Worm (Caenorhabditis elegans) whole organism, L1 larva: ENCODE data around the gene pqn-25.

Experiments
- F16B12.6 ChIP-seq: fragments of 150-350 bp; optimal IDR thresholded peaks from 2 replicates; lab custom pipeline; 2014; ENCODE audit warnings: missing biosample characterization, missing genetic modification characterization
- blmp-1 ChIP-seq: fragments of 150-350 bp; optimal IDR thresholded peaks from 2 replicates; lab custom pipeline; 2014; ENCODE audit warnings: missing biosample characterization, missing genetic modification characterization
- ceh-82 ChIP-seq, 3 experiments: fragments of 150-350 bp in 1 of 3; sonication (generic microtip) in 2 of 3; optimal IDR thresholded peaks; 2 replicates each; lab custom pipeline; 2014 to 2017; ENCODE audit warnings: missing biosample characterization in 3 of 3, missing genetic modification characterization in 3 of 3
- ceh-90 ChIP-seq: sonication (generic microtip); optimal IDR thresholded peaks from 2 replicates; lab custom pipeline; 2016; ENCODE audit warnings: missing genetic modification characterization, missing compliant biosample characterization
- dpl-1 ChIP-seq, 3 experiments: fragments of 150-350 bp in 2 of 3; sonication (generic microtip) in 1 of 3; optimal IDR thresholded peaks; 2 replicates each; lab custom pipeline; 2014 to 2017; ENCODE audit warnings: missing biosample characterization in 3 of 3, missing genetic modification characterization in 3 of 3, missing genetic modification reagents in 3 of 3
- efl-1 ChIP-seq, 4 experiments: fragments of 150-350 bp; optimal IDR thresholded peaks in 3 of 4; peaks in 1 of 4; 1 replicate in 1 of 4; 2 replicates in 3 of 4; lab custom pipeline; 2014; ENCODE audit warnings: missing biosample characterization in 2 of 4, missing genetic modification characterization in 2 of 4, missing genetic modification reagents in 2 of 4
- efl-3 ChIP-seq: fragments of 200-800 bp; sonication (Bioruptor generic); optimal IDR thresholded peaks from 2 replicates; lab custom pipeline; 2018; ENCODE audit warnings: mild to moderate bottlenecking, missing genetic modification characterization, missing compliant biosample characterization
- elt-2 ChIP-seq: sonication (generic microtip); optimal IDR thresholded peaks from 2 replicates; lab custom pipeline; 2016; ENCODE audit warnings: missing genetic modification characterization, mild to moderate bottlenecking, inconsistent platforms, missing compliant biosample characterization, missing genetic modification reagents
- elt-3 ChIP-seq, 6 experiments: fragments of 150-350 bp in 1 of 6; sonication (generic microtip); optimal IDR thresholded peaks; 2 replicates each; lab custom pipeline; 2017 to 2018; ENCODE audit warnings: missing biosample characterization in 6 of 6, missing genetic modification characterization in 6 of 6, inconsistent platforms in 1 of 6
- ets-5 ChIP-seq: fragments of 200-800 bp; sonication (Bioruptor generic); IDR thresholded peaks from 2 replicates; pipeline ENCODE4 v1.3.6; 2022; ENCODE audit warnings: missing genetic modification characterization, missing compliant biosample characterization
- fkh-10 ChIP-seq: sonication (generic microtip); optimal IDR thresholded peaks from 2 replicates; lab custom pipeline; 2017; ENCODE audit warnings: missing biosample characterization, missing genetic modification reagents, missing genetic modification characterization
- fkh-8 ChIP-seq: sonication (generic microtip); optimal IDR thresholded peaks from 2 replicates; lab custom pipeline; 2016; ENCODE audit warnings: mild to moderate bottlenecking, missing genetic modification characterization, missing compliant biosample characterization
- fos-1 ChIP-seq: fragments of 150-350 bp; optimal IDR thresholded peaks from 2 replicates; lab custom pipeline; 2014; ENCODE audit warnings: missing biosample characterization, missing genetic modification characterization
- hlh-17 ChIP-seq: fragments of 200-800 bp; sonication (Bioruptor generic); optimal IDR thresholded peaks from 2 replicates; lab custom pipeline; 2018; ENCODE audit warnings: missing genetic modification characterization, mild to moderate bottlenecking, missing compliant biosample characterization, moderate library complexity, borderline replicate concordance
- irx-1 ChIP-seq: sonication (generic microtip); optimal IDR thresholded peaks from 2 replicates; lab custom pipeline; 2016; ENCODE audit warnings: missing genetic modification characterization, missing compliant biosample characterization
- isw-1 ChIP-seq: fragments of 200-800 bp; sonication (Bioruptor generic); IDR thresholded peaks from 2 replicates; pipeline ENCODE4 v1.3.6; 2022; ENCODE audit warnings: missing genetic modification characterization, missing compliant biosample characterization
- jun-1 ChIP-seq: fragments of 150-350 bp; optimal IDR thresholded peaks from 2 replicates; lab custom pipeline; 2014; ENCODE audit warnings: missing biosample characterization, missing genetic modification reagents, missing genetic modification characterization
- lin-14 ChIP-seq: fragments of 200-800 bp; sonication (Bioruptor generic); optimal IDR thresholded peaks from 2 replicates; lab custom pipeline; 2018; ENCODE audit warnings: mild to moderate bottlenecking, missing genetic modification characterization, moderate library complexity, missing compliant biosample characterization
- lin-35 ChIP-seq, 2 experiments: fragments of 150-350 bp; optimal IDR thresholded peaks; 2 replicates each; lab custom pipeline; 2014; ENCODE audit warnings: missing biosample characterization in 2 of 2, missing genetic modification characterization in 2 of 2, missing genetic modification reagents in 2 of 2
- lsy-2 ChIP-seq, 2 experiments: fragments of 150-350 bp; optimal IDR thresholded peaks; 2 replicates each; lab custom pipeline; 2014; ENCODE audit warnings: missing biosample characterization in 2 of 2, missing genetic modification characterization in 2 of 2
- mef-2 ChIP-seq: fragments of 150-350 bp; optimal IDR thresholded peaks from 2 replicates; lab custom pipeline; 2014; ENCODE audit warnings: missing biosample characterization, missing genetic modification characterization
- nhr-19 ChIP-seq: fragments of 200-800 bp; sonication (Bioruptor generic); conservative IDR thresholded peaks from 2 replicates; pipeline ENCODE4 v1.3.6; 2022; ENCODE audit warnings: missing genetic modification characterization, missing compliant biosample characterization
- nhr-20 ChIP-seq: sonication (generic microtip); optimal IDR thresholded peaks from 2 replicates; lab custom pipeline; 2016; ENCODE audit warnings: mild to moderate bottlenecking, missing genetic modification characterization, missing compliant biosample characterization
- nhr-237 ChIP-seq: fragments of 150-350 bp; optimal IDR thresholded peaks from 2 replicates; lab custom pipeline; 2014; ENCODE audit warnings: missing biosample characterization, missing genetic modification characterization
- nhr-28 ChIP-seq: fragments of 150-350 bp; optimal IDR thresholded peaks from 2 replicates; lab custom pipeline; 2014; ENCODE audit warnings: missing biosample characterization, missing genetic modification characterization
- nhr-47 ChIP-seq: sonication (generic microtip); optimal IDR thresholded peaks from 2 replicates; lab custom pipeline; 2016; ENCODE audit warnings: mild to moderate bottlenecking, missing genetic modification characterization, moderate library complexity, missing compliant biosample characterization
- nhr-71 ChIP-seq: sonication (generic microtip); optimal IDR thresholded peaks from 2 replicates; lab custom pipeline; 2016; ENCODE audit warnings: mild to moderate bottlenecking, missing genetic modification characterization, moderate library complexity, missing compliant biosample characterization
- nhr-84 ChIP-seq: sonication (generic microtip); optimal IDR thresholded peaks from 2 replicates; lab custom pipeline; 2017; ENCODE audit warnings: missing biosample characterization, missing genetic modification characterization
- nhr-85 ChIP-seq: sonication (generic microtip); peaks from one replicate; lab custom pipeline; 2016; ENCODE audit warnings: missing genetic modification characterization, inconsistent platforms, missing compliant biosample characterization
- nhr-90 ChIP-seq: sonication (generic microtip); optimal IDR thresholded peaks from 2 replicates; lab custom pipeline; 2016; ENCODE audit warnings: mild to moderate bottlenecking, missing genetic modification characterization, missing compliant biosample characterization; ENCODE audit not compliant: poor library complexity
- skn-1 ChIP-seq: fragments of 150-350 bp; optimal IDR thresholded peaks from 2 replicates; lab custom pipeline; 2014; ENCODE audit warnings: missing biosample characterization, missing genetic modification characterization
- snpc-4 ChIP-seq: fragments of 150-350 bp; optimal IDR thresholded peaks from 2 replicates; lab custom pipeline; 2014; ENCODE audit warnings: missing biosample characterization, missing genetic modification characterization
- snu-23 ChIP-seq: sonication (generic microtip); optimal IDR thresholded peaks from 2 replicates; lab custom pipeline; 2016; ENCODE audit warnings: missing genetic modification characterization, missing compliant biosample characterization
- swsn-7 ChIP-seq: sonication (generic microtip); optimal IDR thresholded peaks from 2 replicates; lab custom pipeline; 2016; ENCODE audit warnings: missing genetic modification characterization, missing compliant biosample characterization
- tbx-2 ChIP-seq: sonication (generic microtip); optimal IDR thresholded peaks from 2 replicates; lab custom pipeline; 2016; ENCODE audit warnings: missing genetic modification characterization, missing compliant biosample characterization
- tlp-1 ChIP-seq: fragments of 150-350 bp; optimal IDR thresholded peaks from 2 replicates; lab custom pipeline; 2014; ENCODE audit warnings: missing biosample characterization, missing genetic modification characterization
- unc-130 ChIP-seq: fragments of 150-350 bp; optimal IDR thresholded peaks from 2 replicates; lab custom pipeline; 2017; ENCODE audit warnings: missing biosample characterization, missing genetic modification characterization, inconsistent platforms
- unc-30 ChIP-seq: sonication (generic microtip); optimal IDR thresholded peaks from 2 replicates; lab custom pipeline; 2017; ENCODE audit warnings: missing biosample characterization, missing genetic modification characterization
- unc-62 ChIP-seq: fragments of 150-350 bp; optimal IDR thresholded peaks from 2 replicates; lab custom pipeline; 2014; ENCODE audit warnings: missing biosample characterization, missing genetic modification reagents, missing genetic modification characterization
- zip-4 ChIP-seq: fragments of 200-800 bp; sonication (Bioruptor generic); optimal IDR thresholded peaks from 2 replicates; lab custom pipeline; 2018; ENCODE audit warnings: mild to moderate bottlenecking, missing genetic modification characterization, moderate library complexity, missing compliant biosample characterization

The pqn-25 gene

ce11 chrIII:5550193-5550592 is 37.8 kb upstream of the pqn-25 start (continued):
- peak; percentile 84 for TF ChIP-seq nhr-85
- TF ChIP-seq nhr-47 (tag; lab: Kevin White, UChicago), result no peak
- no peak for TF ChIP-seq skn-1 (tag; lab: Kevin White, UChicago)
- TF ChIP-seq snu-23 (GFP tag; lab: Kevin White, UChicago), result peak; percentile 58
- no peak for TF ChIP-seq fkh-10 (GFP tag; lab: Kevin White, UChicago)
- no peak for TF ChIP-seq efl-3 (GFP tag; lab: Kevin White, UChicago)
- TF ChIP-seq elt-2 (tag; lab: Kevin White, UChicago), result no peak
- no peak for TF ChIP-seq ceh-90 (tag; lab: Kevin White, UChicago)

- TF ChIP-seq unc-62 (no peak), nhr-85 (peak; percentile 45), efl-1 (optimal IDR thresholded peaks at IDR 0.05; lab: Kevin White, UChicago) (no peak), efl-1 (GFP tag; optimal IDR thresholded peaks at IDR 0.05 in 1 of 2; lab: Kevin White, UChicago) (peak in 1 of 2 experiments; percentile 56), jun-1 (tag; lab: Kevin White, UChicago) (no peak)
Observed at ce11 chrIII:5546730-5547129, 34.3 kb upstream of the pqn-25 start, which contains the start of gene F09F7.5. TSS of gene F09F7.5 (plus strand) at chrIII:5546987.

ce11 chrIII:5546309-5546708 is 33.9 kb upstream of the pqn-25 start:
- TF ChIP-seq nhr-90 (tag; lab: Kevin White, UChicago) (no peak), unc-30 (no peak), ets-5 (GFP tag; lab: Robert Waterston, UW) (no peak), nhr-20 (tag; lab: Kevin White, UChicago) (peak; percentile 42), swsn-7 (tag; lab: Kevin White, UChicago) (no peak), elt-3 (tag; optimal IDR thresholded peaks at IDR 0.05; lab: Kevin White, UChicago) (peak in 1 of 6 experiments; percentile 55), fkh-8 (tag; lab: Kevin White, UChicago) (no peak), lsy-2 (tag; optimal IDR thresholded peaks at IDR 0.05; lab: Kevin White, UChicago) (peak in 1 of 2 experiments; percentile 13), nhr-19 (GFP tag; lab: Robert Waterston, UW) (no peak), lin-14 (GFP tag; lab: Kevin White, UChicago) (peak; percentile 22), tlp-1 (no peak), mef-2 (tag; lab: Kevin White, UChicago) (no peak), snpc-4 (no peak), nhr-237 (no peak), nhr-71 (no peak), F16B12.6 (tag; lab: Kevin White, UChicago) (no peak), skn-1 (tag; lab: Kevin White, UChicago) (peak; percentile 29), fos-1 (peak; percentile 30), dpl-1 (GFP tag; optimal IDR thresholded peaks at IDR 0.05; lab: Kevin White, UChicago) (peak in 1 of 3 experiments; percentile 9), nhr-28 (tag; lab: Kevin White, UChicago) (no peak), ceh-82 (tag; optimal IDR thresholded peaks at IDR 0.05; lab: Kevin White, UChicago) (no peak), isw-1 (GFP tag; lab: Robert Waterston, UW) (no peak), hlh-17 (no peak), nhr-84 (tag; lab: Kevin White, UChicago) (no peak), snu-23 (GFP tag; lab: Kevin White, UChicago) (peak; percentile 25), efl-1 (optimal IDR thresholded peaks at IDR 0.05; lab: Kevin White, UChicago) (no peak), efl-1 (GFP tag; optimal IDR thresholded peaks at IDR 0.05 in 1 of 2; lab: Kevin White, UChicago) (peak in 1 of 2 experiments; percentile 1), blmp-1 (tag; lab: Kevin White, UChicago) (peak; percentile 23), tbx-2 (tag; lab: Kevin White, UChicago) (no peak), irx-1 (no peak), zip-4 (GFP tag; lab: Kevin White, UChicago) (no peak), elt-2 (tag; lab: Kevin White, UChicago) (no peak), unc-130 (tag; lab: Kevin White, UChicago) (no peak), lin-35 (GFP tag; optimal IDR thresholded peaks at IDR 0.05; lab: Kevin White, UChicago) (no peak)
